Worm (Caenorhabditis elegans) whole organism, L4/young adult: Measurements from ENCODE around the gene ugt-3.

Experiments
- W03F9.2 ChIP-seq: fragments of 150-350 bp; optimal IDR thresholded peaks from 2 replicates; lab custom pipeline; 2014; ENCODE audit warnings: missing biosample characterization, missing genetic modification characterization
- dao-5 ChIP-seq: sonication (generic microtip); optimal IDR thresholded peaks from 2 replicates; lab custom pipeline; 2016; ENCODE audit warnings: missing genotype, missing genetic modification characterization, moderate library complexity, missing compliant biosample characterization
- him-1 ChIP-seq: sonication (generic microtip); optimal IDR thresholded peaks from 2 replicates; lab custom pipeline; 2016; ENCODE audit warnings: missing genotype, missing genetic modification reagents, missing genetic modification characterization, missing compliant biosample characterization

- no peak for TF ChIP-seq him-1 (tag; lab: Kevin White, UChicago)
- no peak for TF ChIP-seq dao-5 (tag; lab: Kevin White, UChicago)
- TF ChIP-seq W03F9.2 (tag; lab: Kevin White, UChicago), result no peak
Observed at ce11 chrV:12816672-12817071, 16.6 kb upstream of the ugt-3 start.
